Fruit fly (Drosophila melanogaster) whole organism, wandering third instar larva: ENCODE measurements around the gene gdl.

Experiments
- Abd-B ChIP-seq: fragments of >200 bp; optimal IDR thresholded peaks from 2 replicates; lab custom pipeline; 2017; ENCODE audit warnings: missing biosample characterization, missing genetic modification characterization
- Myc ChIP-seq: fragments of >200 bp; optimal IDR thresholded peaks from 2 replicates; lab custom pipeline; 2017
- OdsH ChIP-seq: fragments of 200-800 bp; sonication (Bioruptor generic); optimal IDR thresholded peaks from 2 replicates; lab custom pipeline; 2016; ENCODE audit warnings: missing biosample characterization, mild to moderate bottlenecking, missing genetic modification characterization
- fru ChIP-seq: fragments of 200-800 bp; sonication (Bioruptor generic); optimal IDR thresholded peaks from 3 replicates; lab custom pipeline; 2016; ENCODE audit warnings: missing biosample characterization, mild to moderate bottlenecking, missing genetic modification characterization
- lola ChIP-seq: fragments of >200 bp; optimal IDR thresholded peaks from 2 replicates; lab custom pipeline; 2017; ENCODE audit warnings: missing biosample characterization, missing genetic modification characterization
- tai ChIP-seq: sonication (Bioruptor generic); optimal IDR thresholded peaks from 2 replicates; lab custom pipeline; 2016; ENCODE audit warnings: missing biosample characterization, missing genetic modification characterization
- usp ChIP-seq: fragments of >200 bp; optimal IDR thresholded peaks from 2 replicates; lab custom pipeline; 2017; ENCODE audit warnings: missing biosample characterization, missing genetic modification characterization

DNA sequence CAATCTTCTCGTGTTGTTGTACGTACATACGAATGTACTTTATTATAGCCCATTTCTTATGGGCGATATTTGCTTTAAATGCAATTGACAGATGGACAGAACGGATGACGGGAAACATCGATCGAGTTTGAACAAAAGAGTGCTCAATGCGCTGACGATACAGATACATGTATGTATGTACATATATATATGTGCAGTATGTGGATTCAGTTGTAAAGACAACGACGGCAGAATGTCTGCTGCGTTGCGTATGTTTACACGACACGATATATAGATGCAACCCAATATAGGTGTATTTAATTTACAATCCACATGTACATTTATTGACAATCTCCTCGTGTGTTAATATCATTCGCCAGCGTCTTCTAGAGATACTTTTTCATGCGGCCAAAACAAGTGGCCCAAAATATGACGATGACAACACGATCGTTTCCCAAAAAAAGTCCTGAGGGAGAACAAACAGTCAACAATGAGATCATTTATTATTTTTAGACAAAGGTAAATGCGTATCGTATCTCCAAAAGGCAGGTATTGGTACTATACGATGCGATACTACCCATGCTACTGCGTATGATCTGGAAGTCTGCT is 21.5 kb downstream of the gdl start:
- peak; percentile 41 for TF ChIP-seq fru (GFP tag; lab: Kevin White, UChicago)
- no peak for TF ChIP-seq usp
- no peak for TF ChIP-seq lola (GFP tag; lab: Kevin White, UChicago)
- no peak for TF ChIP-seq tai
- TF ChIP-seq Abd-B (GFP tag; lab: Kevin White, UChicago): no peak
- TF ChIP-seq Myc (lab: Kevin White, UChicago): no peak
- TF ChIP-seq OdsH (GFP tag; lab: Kevin White, UChicago): peak; percentile 47
